Worm (Caenorhabditis elegans) whole organism, L4 larva: ENCODE measurements around the gene C32B5.15.

ENCODE experiments used
- D1046.2 ChIP-seq: fragments of 200-800 bp; sonication (Bioruptor generic); IDR thresholded peaks from 2 replicates; pipeline ENCODE4 v1.3.6; 2022; ENCODE audit warnings: missing genetic modification characterization, missing compliant biosample characterization
- R02D3.7 ChIP-seq: fragments of 150-350 bp; sonication (generic microtip); optimal IDR thresholded peaks from 3 replicates; lab custom pipeline; 2014; ENCODE audit warnings: missing biosample characterization, missing genetic modification characterization
- Y5F2A.4 ChIP-seq: fragments of 200-800 bp; sonication (Bioruptor generic); optimal IDR thresholded peaks from 2 replicates; lab custom pipeline; 2018; ENCODE audit warnings: mild to moderate bottlenecking, missing genetic modification characterization, missing compliant biosample characterization
- Y75B8A.6 ChIP-seq: fragments of 200-800 bp; sonication (Bioruptor generic); IDR thresholded peaks from 2 replicates; pipeline ENCODE4 v1.3.6; 2022; ENCODE audit warnings: missing genetic modification reagents, missing genetic modification characterization, missing compliant biosample characterization
- ZK337.2 ChIP-seq: fragments of 200-800 bp; sonication (Bioruptor generic); IDR thresholded peaks from 2 replicates; pipeline ENCODE4 v1.3.6; 2022; ENCODE audit warnings: missing genetic modification reagents, missing genetic modification characterization, missing compliant biosample characterization
- aly-2 ChIP-seq: sonication (generic microtip); optimal IDR thresholded peaks from 2 replicates; lab custom pipeline; 2018; ENCODE audit warnings: missing biosample characterization, missing genetic modification characterization
- ceh-62 ChIP-seq: sonication (generic microtip); optimal IDR thresholded peaks from 2 replicates; lab custom pipeline; 2017; ENCODE audit warnings: missing biosample characterization, missing genetic modification characterization
- cey-2 ChIP-seq: sonication (generic microtip); optimal IDR thresholded peaks from 3 replicates; lab custom pipeline; 2017; ENCODE audit warnings: missing genetic modification characterization, mild to moderate bottlenecking, missing compliant biosample characterization, antibody characterized with exemption, borderline replicate concordance; ENCODE audit not compliant: insufficient read depth
- daf-16 ChIP-seq, 3 experiments: sonication (generic microtip); optimal IDR thresholded peaks; 2 replicates each; lab custom pipeline; 2016 to 2017; ENCODE audit warnings: missing genetic modification characterization in 3 of 3, missing genetic modification reagents in 3 of 3, mild to moderate bottlenecking in 2 of 3, missing compliant biosample characterization in 2 of 3, missing biosample characterization in 1 of 3, moderate library complexity in 1 of 3
- dmd-6 ChIP-seq: fragments of 200-800 bp; sonication (Bioruptor generic); IDR thresholded peaks from 2 replicates; pipeline ENCODE4 v1.3.6; 2022; ENCODE audit warnings: missing genetic modification reagents, missing genetic modification characterization, missing compliant biosample characterization
- duxl-1 ChIP-seq: sonication (generic microtip); optimal IDR thresholded peaks from 2 replicates; lab custom pipeline; 2016; ENCODE audit warnings: mild to moderate bottlenecking, missing genetic modification characterization, moderate library complexity, missing compliant biosample characterization; ENCODE audit not compliant: poor library complexity
- gei-8 ChIP-seq: fragments of 200-800 bp; sonication (Bioruptor generic); optimal IDR thresholded peaks from 2 replicates; lab custom pipeline; 2018; ENCODE audit warnings: mild to moderate bottlenecking, missing genetic modification characterization, missing compliant biosample characterization
- hlh-30 ChIP-seq: sonication (generic microtip); optimal IDR thresholded peaks from 2 replicates; lab custom pipeline; 2017; ENCODE audit warnings: antibody characterized with exemption, mild to moderate bottlenecking, missing genetic modification characterization, missing compliant biosample characterization; ENCODE audit not compliant: insufficient read depth
- lin-15B ChIP-seq: fragments of 150-350 bp; sonication (generic microtip); optimal IDR thresholded peaks from 3 replicates; lab custom pipeline; 2014; ENCODE audit warnings: missing biosample characterization, missing genetic modification characterization
- mdl-1 ChIP-seq, 2 experiments: fragments of 150-350 bp in 1 of 2; sonication (generic microtip) in 1 of 2; optimal IDR thresholded peaks; 2 replicates each; lab custom pipeline; 2014 to 2017; ENCODE audit warnings: missing biosample characterization in 2 of 2, missing genetic modification characterization in 2 of 2
- mdt-29 ChIP-seq: fragments of 200-800 bp; sonication (Bioruptor generic); IDR thresholded peaks from 2 replicates; pipeline ENCODE4 v1.3.6; 2022; ENCODE audit warnings: missing genetic modification reagents, missing genetic modification characterization, missing compliant biosample characterization
- nhr-111 ChIP-seq: fragments of 200-800 bp; sonication (Bioruptor generic); optimal IDR thresholded peaks from 2 replicates; lab custom pipeline; 2018; ENCODE audit warnings: mild to moderate bottlenecking, missing genetic modification characterization, missing compliant biosample characterization
- pha-4 ChIP-seq, 2 experiments: fragments of 150-350 bp in 1 of 2; fragments of 200-800 bp in 1 of 2; sonication (Bioruptor generic) in 1 of 2; IDR thresholded peaks in 1 of 2; optimal IDR thresholded peaks in 1 of 2; 2 replicates each; pipeline versions ENCODE4 v1.3.6 to Lab custom; 2014 to 2022; ENCODE audit warnings: missing genetic modification characterization in 2 of 2, missing genetic modification reagents in 2 of 2, missing biosample characterization in 1 of 2, missing compliant biosample characterization in 1 of 2
- pqm-1 ChIP-seq: sonication (generic microtip); optimal IDR thresholded peaks from 2 replicates; lab custom pipeline; 2017; ENCODE audit warnings: missing biosample characterization, missing genetic modification characterization
- snpc-4 ChIP-seq: fragments of 150-350 bp; optimal IDR thresholded peaks from 2 replicates; lab custom pipeline; 2014; ENCODE audit warnings: missing biosample characterization, missing genetic modification characterization
- unc-62 ChIP-seq, 3 experiments: fragments of 150-350 bp in 1 of 3; sonication (generic microtip); optimal IDR thresholded peaks in 2 of 3; peaks in 1 of 3; 1 replicate in 1 of 3; 2 replicates in 2 of 3; lab custom pipeline; 2014 to 2017; ENCODE audit warnings: missing biosample characterization in 3 of 3, missing genetic modification characterization in 3 of 3, missing genetic modification reagents in 3 of 3, missing genotype in 1 of 3
- zag-1 ChIP-seq: fragments of 150-350 bp; optimal IDR thresholded peaks from 2 replicates; lab custom pipeline; 2014; ENCODE audit warnings: missing biosample characterization, missing genetic modification characterization
- zfp-3 ChIP-seq: fragments of 200-800 bp; sonication (Bioruptor generic); conservative IDR thresholded peaks from 2 replicates; pipeline ENCODE4 v1.3.6; 2022; ENCODE audit warnings: missing genetic modification reagents, missing genetic modification characterization, missing compliant biosample characterization
- ztf-11 ChIP-seq: fragments of 150-350 bp; optimal IDR thresholded peaks from 2 replicates; lab custom pipeline; 2014; ENCODE audit warnings: missing biosample characterization, missing genetic modification characterization
- ztf-7 ChIP-seq: fragments of 150-350 bp; optimal IDR thresholded peaks from 2 replicates; lab custom pipeline; 2014; ENCODE audit warnings: missing biosample characterization, missing genetic modification characterization

The C32B5.15 gene

DNA sequence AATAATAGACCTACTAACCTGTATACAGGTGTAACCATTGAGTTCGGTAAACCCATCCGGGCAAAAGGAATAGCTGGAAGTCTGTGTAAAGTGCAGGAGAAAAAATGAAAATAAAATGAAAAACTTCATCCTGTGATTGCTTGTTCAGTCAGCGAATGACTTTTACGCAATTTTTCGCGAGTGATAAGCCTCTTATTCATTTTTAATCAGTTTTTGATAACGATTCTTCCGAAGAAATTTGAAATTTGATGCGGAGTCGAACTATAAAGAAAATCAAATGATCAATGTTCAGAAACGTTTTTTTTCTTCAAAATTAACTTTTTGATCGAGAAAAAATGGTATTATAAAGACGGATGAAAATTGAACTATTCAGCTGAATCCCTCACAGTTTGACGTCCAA lies 50.0 kb downstream of the C32B5.15 start:
- TF ChIP-seq lin-15B (tag; lab: Kevin White, UChicago) (no peak), hlh-30 (tag; lab: Kevin White, UChicago) (no peak), duxl-1 (tag; lab: Kevin White, UChicago) (no peak), unc-62 (GFP tag; optimal IDR thresholded peaks at IDR 0.05 in 1 of 2; lab: Kevin White, UChicago) (peak in 1 of 2 experiments; percentile 56), unc-62 (tag; optimal IDR thresholded peaks at IDR 0.05; lab: Kevin White, UChicago) (no peak), pqm-1 (tag; lab: Kevin White, UChicago) (peak; percentile 83), ceh-62 (no peak), ztf-11 (no peak), Y75B8A.6 (no peak), D1046.2 (GFP tag; lab: Robert Waterston, UW) (no peak), nhr-111 (GFP tag; lab: Kevin White, UChicago) (no peak), Y5F2A.4 (GFP tag; lab: Kevin White, UChicago) (no peak), R02D3.7 (tag; lab: Kevin White, UChicago) (no peak), gei-8 (no peak), mdt-29 (GFP tag; lab: Robert Waterston, UW) (no peak), ZK337.2 (no peak), cey-2 (tag; lab: Kevin White, UChicago) (no peak), daf-16 (GFP tag; optimal IDR thresholded peaks at IDR 0.05; lab: Kevin White, UChicago) (no peak), daf-16 (tag; optimal IDR thresholded peaks at IDR 0.05; lab: Kevin White, UChicago) (no peak), ztf-7 (tag; lab: Kevin White, UChicago) (no peak), dmd-6 (GFP tag; lab: Robert Waterston, UW) (peak; percentile 69), mdl-1 (tag; optimal IDR thresholded peaks at IDR 0.05; lab: Kevin White, UChicago) (no peak), snpc-4 (tag; lab: Kevin White, UChicago) (no peak), aly-2 (no peak), zag-1 (tag; lab: Kevin White, UChicago) (no peak), pha-4 (GFP tag; IDR thresholded peaks at IDR 0.05; lab: Robert Waterston, UW) (no peak), pha-4 (tag; optimal IDR thresholded peaks at IDR 0.05; lab: Kevin White, UChicago) (no peak), zfp-3 (GFP tag; lab: Robert Waterston, UW) (no peak)
- TF ChIP-seq, all 104 proteins: peak for 3
